Worm (Caenorhabditis elegans) whole organism, L4 larva: ENCODE data around the gene lin-7.

Source experiments
- Y105C5A.15 ChIP-seq: fragments of 200-800 bp; sonication (Bioruptor generic); IDR thresholded peaks from 2 replicates; pipeline ENCODE4 v1.3.6; 2022; ENCODE audit warnings: missing genetic modification characterization, missing compliant biosample characterization
- ZK337.2 ChIP-seq: fragments of 200-800 bp; sonication (Bioruptor generic); IDR thresholded peaks from 2 replicates; pipeline ENCODE4 v1.3.6; 2022; ENCODE audit warnings: missing genetic modification reagents, missing genetic modification characterization, missing compliant biosample characterization
- ama-1 ChIP-seq: fragments of 150-350 bp; optimal IDR thresholded peaks from 2 replicates; lab custom pipeline; 2014; ENCODE audit warnings: inconsistent platforms, mixed read lengths
- arid-1 ChIP-seq: fragments of 200-800 bp; sonication (Bioruptor generic); conservative IDR thresholded peaks from 2 replicates; pipeline ENCODE4 v1.3.6; 2022; ENCODE audit warnings: missing genetic modification reagents, missing genetic modification characterization, missing compliant biosample characterization
- hlh-30 ChIP-seq: sonication (generic microtip); optimal IDR thresholded peaks from 2 replicates; lab custom pipeline; 2017; ENCODE audit warnings: antibody characterized with exemption, mild to moderate bottlenecking, missing genetic modification characterization, missing compliant biosample characterization; ENCODE audit not compliant: insufficient read depth
- nhr-11 ChIP-seq: fragments of 150-350 bp; optimal IDR thresholded peaks from 2 replicates; lab custom pipeline; 2014; ENCODE audit warnings: missing biosample characterization, missing genetic modification characterization
- nhr-77 ChIP-seq: fragments of 150-350 bp; optimal IDR thresholded peaks from 2 replicates; lab custom pipeline; 2014; ENCODE audit warnings: missing biosample characterization, missing genetic modification characterization
- set-16 ChIP-seq: fragments of 200-800 bp; sonication (Bioruptor generic); IDR thresholded peaks from 2 replicates; pipeline ENCODE4 v1.3.6; 2022; ENCODE audit warnings: missing genetic modification reagents, missing genetic modification characterization, missing compliant biosample characterization

ce11 chrII:14381450-14381849, 32.2 kb upstream of the lin-7 start, which contains the start of gene sdz-26:
- TF ChIP-seq ama-1 (lab: Kevin White, UChicago): no peak
- TF ChIP-seq hlh-30: no peak
- no peak for TF ChIP-seq ZK337.2 (GFP tag; lab: Robert Waterston, UW)
- no peak for TF ChIP-seq nhr-11 (tag; lab: Kevin White, UChicago)
- no peak for TF ChIP-seq nhr-77 (tag; lab: Kevin White, UChicago)
- TF ChIP-seq set-16 (GFP tag; lab: Robert Waterston, UW): no peak
- no peak for TF ChIP-seq Y105C5A.15 (GFP tag; lab: Robert Waterston, UW)
- no peak for TF ChIP-seq arid-1 (GFP tag; lab: Robert Waterston, UW)
